Fruit fly (Drosophila melanogaster) whole organism, adult: ENCODE results near the gene CG43680.
A peak's percentile ranks its signal among the peaks of the same experiment; 100 is the strongest.

Experiments
- CG11617 ChIP-seq: fragments of 200-800 bp; sonication (Bioruptor generic); optimal IDR thresholded peaks from 2 replicates; lab custom pipeline; 2017; ENCODE audit warnings: mild to moderate bottlenecking, missing biosample characterization, missing genetic modification reagents, missing genetic modification characterization
- CG12768 ChIP-seq: fragments of 200-800 bp; sonication (Bioruptor generic); optimal IDR thresholded peaks from 2 replicates; lab custom pipeline; 2017; ENCODE audit warnings: missing biosample characterization, missing genetic modification characterization, mild to moderate bottlenecking, moderate library complexity, missing genetic modification reagents
- CG14711 ChIP-seq: fragments of 200-800 bp; sonication (Bioruptor generic); optimal IDR thresholded peaks from 2 replicates; lab custom pipeline; 2018; ENCODE audit warnings: missing biosample characterization, mild to moderate bottlenecking, missing genetic modification characterization, moderate library complexity
- CG1620 ChIP-seq: fragments of 200-800 bp; sonication (Bioruptor generic); optimal IDR thresholded peaks from 2 replicates; lab custom pipeline; 2016; ENCODE audit warnings: missing biosample characterization, missing genetic modification characterization
- CG33017 ChIP-seq: fragments of 200-800 bp; sonication (Bioruptor generic); optimal IDR thresholded peaks from 2 replicates; lab custom pipeline; 2018; ENCODE audit warnings: missing biosample characterization, mild to moderate bottlenecking, missing genetic modification characterization, moderate library complexity
- CG5204 ChIP-seq: fragments of 200-800 bp; sonication (Bioruptor generic); optimal IDR thresholded peaks from 2 replicates; lab custom pipeline; 2016; ENCODE audit warnings: missing biosample characterization, missing genetic modification characterization
- CG7045 ChIP-seq: fragments of 200-800 bp; sonication (Bioruptor generic); optimal IDR thresholded peaks from 2 replicates; lab custom pipeline; 2017; ENCODE audit warnings: missing biosample characterization, mild to moderate bottlenecking, missing genetic modification characterization
- CG7101 ChIP-seq: fragments of 200-800 bp; sonication (Bioruptor generic); optimal IDR thresholded peaks from 2 replicates; lab custom pipeline; 2018; ENCODE audit warnings: missing biosample characterization, mild to moderate bottlenecking, missing genetic modification characterization, moderate library complexity
- Clk ChIP-seq: fragments of 200-800 bp; sonication (Bioruptor generic); optimal IDR thresholded peaks from 2 replicates; lab custom pipeline; 2017; ENCODE audit warnings: missing biosample characterization, missing genetic modification characterization
- Crg-1 ChIP-seq: fragments of 200-800 bp; sonication (Bioruptor generic); optimal IDR thresholded peaks from 2 replicates; lab custom pipeline; 2016; ENCODE audit warnings: missing biosample characterization, missing genetic modification characterization
- Hr96 ChIP-seq: fragments of 200-800 bp; sonication (Bioruptor generic); optimal IDR thresholded peaks from 2 replicates; lab custom pipeline; 2016; ENCODE audit warnings: missing biosample characterization, missing genetic modification characterization
- Mnt ChIP-seq: fragments of 200-800 bp; sonication (Bioruptor generic); optimal IDR thresholded peaks from 2 replicates; lab custom pipeline; 2016; ENCODE audit warnings: missing biosample characterization, mild to moderate bottlenecking, missing genetic modification characterization
- bab1 ChIP-seq: fragments of 200-800 bp; sonication (Bioruptor generic); optimal IDR thresholded peaks from 3 replicates; lab custom pipeline; 2019; ENCODE audit warnings: missing biosample characterization, mild to moderate bottlenecking, missing genetic modification characterization, moderate library complexity
- cic ChIP-seq: fragments of 200-800 bp; sonication (Bioruptor generic); optimal IDR thresholded peaks from 2 replicates; lab custom pipeline; 2017; ENCODE audit warnings: missing biosample characterization, mild to moderate bottlenecking, missing genetic modification characterization, moderate library complexity
- cnc ChIP-seq, 2 experiments: fragments of >200 bp; optimal IDR thresholded peaks; 2 replicates each; lab custom pipeline; 2017
- kay ChIP-seq: fragments of 200-800 bp; sonication (Bioruptor generic); peaks from one replicate; lab custom pipeline; 2016; ENCODE audit warnings: missing biosample characterization, missing genetic modification characterization, borderline replicate concordance
- ovo ChIP-seq: fragments of 200-800 bp; sonication (Bioruptor generic); optimal IDR thresholded peaks from 2 replicates; lab custom pipeline; 2016; ENCODE audit warnings: missing biosample characterization, missing genetic modification characterization
- pad ChIP-seq: fragments of 200-800 bp; sonication (Bioruptor generic); optimal IDR thresholded peaks from 3 replicates; lab custom pipeline; 2017; ENCODE audit warnings: missing biosample characterization, missing genetic modification characterization, mild to moderate bottlenecking, moderate library complexity, missing genetic modification reagents
- tj ChIP-seq: fragments of 200-800 bp; sonication (Bioruptor generic); optimal IDR thresholded peaks from 3 replicates; lab custom pipeline; 2017; ENCODE audit warnings: missing biosample characterization, mild to moderate bottlenecking, missing genetic modification characterization, moderate library complexity
- toe ChIP-seq: fragments of 200-800 bp; sonication (Bioruptor generic); optimal IDR thresholded peaks from 2 replicates; lab custom pipeline; 2016; ENCODE audit warnings: missing biosample characterization, missing genetic modification characterization

Gene CG43680

dm6 chr3L:15053251-15053650 lies at the start of gene CG43680:
Gene CG43680 (minus strand): TSS chr3L:15053351.
- TF ChIP-seq CG12768 (GFP tag; lab: Kevin White, UChicago) (no peak), CG7045 (no peak), Crg-1 (GFP tag; lab: Kevin White, UChicago) (no peak), CG11617 (no peak), CG33017 (no peak), kay (GFP tag; lab: Kevin White, UChicago) (no peak), Clk (GFP tag; lab: Kevin White, UChicago) (no peak), ovo (GFP tag; lab: Kevin White, UChicago) (no peak), CG14711 (tag; lab: Kevin White, UChicago) (no peak), bab1 (GFP tag; lab: Kevin White, UChicago) (no peak), Hr96 (GFP tag; lab: Kevin White, UChicago) (no peak), tj (GFP tag; lab: Kevin White, UChicago) (no peak), CG1620 (GFP tag; lab: Kevin White, UChicago) (no peak)

DNA sequence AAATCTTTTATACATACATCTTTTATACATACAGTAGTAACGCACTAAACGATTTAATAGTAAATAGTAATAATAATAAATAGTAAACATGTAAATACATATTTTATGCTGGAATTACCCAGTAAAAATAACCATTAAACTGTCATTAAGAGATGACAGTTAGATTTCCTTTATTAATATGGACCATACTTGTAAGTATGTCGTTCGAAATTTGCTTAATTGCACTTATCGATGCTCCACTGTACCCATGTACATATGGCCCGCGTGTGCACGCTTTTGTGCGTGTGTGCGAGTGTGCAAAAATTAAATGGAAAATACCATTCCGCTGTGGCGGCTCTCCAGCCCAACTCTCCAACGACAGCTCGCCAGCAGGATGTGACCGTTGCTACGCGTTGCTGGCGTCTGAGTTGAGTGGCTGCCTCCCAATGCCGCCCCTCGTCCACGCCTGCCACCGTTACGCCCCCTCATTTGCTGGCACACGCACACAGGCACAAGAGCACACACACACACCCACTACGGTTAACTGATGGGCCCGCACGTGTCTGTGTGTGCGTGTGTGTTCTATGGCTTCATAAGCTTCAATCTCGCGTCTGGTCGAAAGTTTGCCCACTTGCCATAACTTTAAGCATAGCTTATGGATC lies 49.6 kb upstream of the CG43680 start:
- peak; percentile 56 for TF ChIP-seq pad (GFP tag; lab: Kevin White, UChicago)
- no peak for TF ChIP-seq CG14711 (tag; lab: Kevin White, UChicago)

DNA sequence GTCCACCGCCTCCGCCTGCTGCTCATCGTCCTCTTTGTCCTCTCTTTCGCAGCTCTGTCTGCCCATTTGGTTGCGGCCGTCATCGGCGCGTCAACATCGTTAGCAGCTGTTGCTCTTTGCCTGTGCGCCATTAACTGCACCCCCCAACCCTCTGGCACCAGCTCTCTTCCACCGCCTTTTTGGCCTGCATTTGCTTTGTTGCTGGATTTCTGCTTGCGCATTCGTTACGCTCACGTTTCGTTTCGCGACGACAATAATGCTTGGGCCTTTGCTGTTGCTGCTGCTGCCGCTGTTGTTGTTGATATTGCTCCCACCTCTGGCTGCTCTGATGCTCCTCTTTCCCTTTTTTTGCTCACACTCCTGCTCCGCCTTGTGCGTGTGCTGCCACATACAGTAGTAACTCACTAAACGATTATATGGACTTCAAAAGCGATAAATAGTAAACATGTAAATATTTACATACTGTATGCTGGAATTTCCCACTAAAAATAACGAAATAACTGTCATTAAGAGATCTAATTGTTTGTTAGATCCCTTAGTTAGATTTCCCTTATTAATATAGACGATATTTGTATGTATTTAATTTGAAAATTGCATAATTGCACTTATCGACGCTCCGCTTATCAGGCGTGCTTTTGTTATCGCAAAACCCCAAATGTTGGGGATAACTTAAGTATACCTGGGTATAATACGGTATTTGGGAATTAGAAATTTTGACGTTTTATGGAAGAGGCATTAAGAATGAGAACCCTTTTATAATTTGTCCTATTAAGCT lies 48.7 kb upstream of the CG43680 start:
- TF ChIP-seq tj (GFP tag; lab: Kevin White, UChicago) = peak; percentile 86
- no peak for TF ChIP-seq kay (GFP tag; lab: Kevin White, UChicago)
- no peak for TF ChIP-seq ovo (GFP tag; lab: Kevin White, UChicago)

DNA sequence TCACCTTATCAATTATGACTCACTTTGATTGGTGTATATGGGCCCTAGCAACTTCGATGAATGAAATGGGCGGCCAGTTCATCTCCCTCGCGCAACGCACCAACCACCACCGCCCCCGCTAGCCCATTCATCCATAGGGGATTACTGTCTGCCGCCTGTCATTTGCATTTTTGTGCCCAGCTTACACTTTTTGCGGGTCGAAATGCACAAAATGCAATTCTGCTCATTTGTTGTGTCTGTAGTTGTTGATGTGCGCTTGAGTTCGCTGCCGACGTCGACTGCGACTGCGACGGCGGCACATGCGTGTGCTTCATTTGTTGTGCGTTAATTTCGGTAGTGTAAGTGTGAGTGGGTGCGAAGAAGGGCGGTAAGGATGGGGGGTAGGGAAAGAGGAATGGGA lies 47.8 kb upstream of the CG43680 start:
- TF ChIP-seq CG12768 (GFP tag; lab: Kevin White, UChicago) (no peak), tj (GFP tag; lab: Kevin White, UChicago) (peak; percentile 93)

- TF ChIP-seq cic (GFP tag; lab: Kevin White, UChicago) = no peak
- TF ChIP-seq tj (GFP tag; lab: Kevin White, UChicago) = no peak
- no peak for TF ChIP-seq CG7045
- no peak for TF ChIP-seq pad (GFP tag; lab: Kevin White, UChicago)
- TF ChIP-seq Hr96 (GFP tag; lab: Kevin White, UChicago) = no peak
- no peak for TF ChIP-seq kay (GFP tag; lab: Kevin White, UChicago)
- TF ChIP-seq bab1 (GFP tag; lab: Kevin White, UChicago) = no peak
- TF ChIP-seq Clk (GFP tag; lab: Kevin White, UChicago) = no peak
- no peak for TF ChIP-seq CG11617
Observed at dm6 chr3L:15099541-15099940, 46.4 kb upstream of the CG43680 start.

dm6 chr3L:15098659-15099512 lies 45.7 kb upstream of the CG43680 start:
- TF ChIP-seq ovo (GFP tag; lab: Kevin White, UChicago) = peak; percentile 6
- peak; percentile 50 for TF ChIP-seq Clk (GFP tag; lab: Kevin White, UChicago)
- peak; percentile 56 for TF ChIP-seq kay (GFP tag; lab: Kevin White, UChicago)
- TF ChIP-seq CG1620 (GFP tag; lab: Kevin White, UChicago) = no peak
- peak; percentile 31 for TF ChIP-seq Crg-1 (GFP tag; lab: Kevin White, UChicago)
- no peak for TF ChIP-seq cnc (optimal IDR thresholded peaks at IDR 0.05; lab: Kevin White, UChicago)
- no peak for TF ChIP-seq cic (GFP tag; lab: Kevin White, UChicago)
- no peak for TF ChIP-seq CG5204
- peak; percentile 57 for TF ChIP-seq Mnt (GFP tag; lab: Kevin White, UChicago)
- peak; percentile 92 for TF ChIP-seq CG33017
- TF ChIP-seq CG7045 = peak; percentile 59
- peak; percentile 76 for TF ChIP-seq tj (GFP tag; lab: Kevin White, UChicago)
- TF ChIP-seq pad (GFP tag; lab: Kevin White, UChicago) = peak; percentile 66
- TF ChIP-seq CG7101 (tag; lab: Kevin White, UChicago) = peak; percentile 91
- no peak for TF ChIP-seq toe (GFP tag; lab: Kevin White, UChicago)
- peak; percentile 76 for TF ChIP-seq CG14711 (tag; lab: Kevin White, UChicago)
- peak; percentile 80 for TF ChIP-seq CG12768 (GFP tag; lab: Kevin White, UChicago)
- peak; percentile 36 for TF ChIP-seq bab1 (GFP tag; lab: Kevin White, UChicago)
- peak; percentile 73 for TF ChIP-seq CG11617
- no peak for TF ChIP-seq Hr96 (GFP tag; lab: Kevin White, UChicago)
